Worm (Caenorhabditis elegans) whole organism, late embryonic: Measurements from ENCODE around the gene ser-4.

Experiments used
- ceh-48 ChIP-seq: sonication (generic microtip); optimal IDR thresholded peaks from 2 replicates; lab custom pipeline; 2016; ENCODE audit warnings: missing genetic modification characterization, inconsistent platforms, missing compliant biosample characterization
- elt-4 ChIP-seq: sonication (generic microtip); optimal IDR thresholded peaks from 2 replicates; lab custom pipeline; 2016; ENCODE audit warnings: missing genetic modification characterization, missing compliant biosample characterization
- eyg-1 ChIP-seq: sonication (generic microtip); optimal IDR thresholded peaks from 2 replicates; lab custom pipeline; 2016; ENCODE audit warnings: missing genotype, missing genetic modification characterization, missing compliant biosample characterization
- mec-3 ChIP-seq: sonication (generic microtip); optimal IDR thresholded peaks from 2 replicates; lab custom pipeline; 2016; ENCODE audit warnings: borderline replicate concordance, missing genetic modification characterization, missing compliant biosample characterization

DNA sequence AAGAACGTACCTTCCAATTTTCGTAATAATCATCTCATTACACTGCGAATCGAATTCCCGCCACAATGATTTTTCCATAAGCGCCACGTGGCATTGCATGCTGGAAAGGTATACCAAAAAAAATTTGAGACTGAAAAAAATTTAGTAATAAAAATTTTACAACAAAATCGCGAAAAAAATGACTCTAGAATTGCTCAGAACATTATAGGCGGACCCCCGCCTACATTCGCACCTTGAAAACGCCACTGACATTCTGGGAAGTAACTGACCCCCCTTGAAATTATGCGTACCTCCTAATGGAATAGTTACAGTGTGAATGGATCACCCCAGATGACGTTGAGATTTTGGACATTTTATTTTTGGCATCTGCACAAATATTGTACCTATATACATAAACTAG, 37.1 kb upstream of the ser-4 start, which contains the start of gene tbx-43:
- TF ChIP-seq eyg-1 (tag; lab: Kevin White, UChicago) (no peak), elt-4 (no peak), mec-3 (tag; lab: Kevin White, UChicago) (no peak), ceh-48 (tag; lab: Kevin White, UChicago) (no peak)
